Worm (Caenorhabditis elegans) whole organism, dauer: ENCODE results near the gene cbp-2.

ENCODE experiments used
- unc-62 ChIP-seq: sonication (generic microtip); optimal IDR thresholded peaks from 2 replicates; lab custom pipeline; 2017; ENCODE audit warnings: missing biosample characterization, missing genetic modification reagents, missing genetic modification characterization

Gene cbp-2

ce11 chrIII:9922874-9923273 is at the start of gene cbp-2:
Gene cbp-2 (plus strand): TSS chrIII:9923174.
- no peak for TF ChIP-seq unc-62

- no peak for TF ChIP-seq unc-62
Observed at ce11 chrIII:9874515-9874914, 48.5 kb upstream of the cbp-2 start.

DNA sequence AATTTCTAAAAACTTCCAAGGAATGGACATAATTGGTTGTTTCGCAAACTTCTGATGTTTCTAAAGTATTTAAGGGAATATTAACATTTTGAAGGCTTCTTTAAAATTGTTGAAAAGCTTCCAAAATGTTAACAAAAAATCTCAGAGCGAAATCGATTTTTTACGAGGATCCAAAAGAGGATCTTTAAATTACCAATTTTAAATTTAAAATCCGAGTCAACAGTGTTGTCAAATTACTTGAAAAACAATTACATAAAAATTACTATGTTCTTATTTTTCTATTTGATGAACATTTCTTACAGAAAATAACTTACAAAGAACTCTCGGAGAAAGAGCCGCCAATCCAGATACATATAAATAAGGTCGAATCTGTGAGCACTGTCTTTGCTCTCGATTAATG is 46.0 kb upstream of the cbp-2 start, which contains the start of gene ZK757.10:
TSS of gene ZK757.10 (plus strand) at position 301 of the 400 bp plus-strand sequence.
- no peak for TF ChIP-seq unc-62

DNA sequence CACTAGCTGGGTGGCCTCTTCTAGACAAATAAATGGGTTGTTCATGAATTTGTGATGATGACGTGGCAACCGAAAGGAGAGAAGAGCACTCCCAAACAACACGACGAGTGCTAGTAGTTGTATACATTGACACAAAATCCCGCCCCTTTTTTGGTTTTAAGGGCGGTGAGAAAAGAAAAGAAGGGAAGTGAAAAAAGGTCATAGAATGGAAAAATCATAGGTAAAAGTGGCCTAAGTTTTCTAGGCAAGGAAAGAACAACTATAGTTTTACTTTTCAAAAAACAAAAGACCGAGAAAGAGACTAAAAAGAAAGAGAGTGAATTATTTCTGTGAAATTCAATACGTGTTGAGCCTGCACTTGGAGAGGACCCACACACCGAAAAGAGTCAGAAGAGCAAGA is 44.1 kb upstream of the cbp-2 start, which contains the start of gene ZK757.2:
TSS of gene ZK757.2 (minus strand) at position 101 of the 400 bp plus-strand sequence.
- no peak for TF ChIP-seq unc-62

- TF ChIP-seq unc-62, result no peak
Observed at ce11 chrIII:9885609-9886008, 37.4 kb upstream of the cbp-2 start.

- no peak for TF ChIP-seq unc-62
Observed at ce11 chrIII:9886323-9886722, 36.7 kb upstream of the cbp-2 start.

ce11 chrIII:9891324-9891723 is 31.6 kb upstream of the cbp-2 start, which contains the start of gene alg-4:
Gene alg-4 (minus strand): TSS chrIII:9891424.
- TF ChIP-seq unc-62, result no peak

ce11 chrIII:9892855-9893254 is 30.1 kb upstream of the cbp-2 start, which contains the start of gene mam-7:
Gene mam-7 (plus strand): TSS chrIII:9893155.
- no peak for TF ChIP-seq unc-62

- no peak for TF ChIP-seq unc-62
Observed at ce11 chrIII:9899720-9900119, 23.3 kb upstream of the cbp-2 start.

- TF ChIP-seq unc-62, result no peak
Observed at ce11 chrIII:9903694-9904292, 19.2 kb upstream of the cbp-2 start.

- TF ChIP-seq unc-62, result no peak
Observed at ce11 chrIII:9905307-9905706, 17.7 kb upstream of the cbp-2 start.

DNA sequence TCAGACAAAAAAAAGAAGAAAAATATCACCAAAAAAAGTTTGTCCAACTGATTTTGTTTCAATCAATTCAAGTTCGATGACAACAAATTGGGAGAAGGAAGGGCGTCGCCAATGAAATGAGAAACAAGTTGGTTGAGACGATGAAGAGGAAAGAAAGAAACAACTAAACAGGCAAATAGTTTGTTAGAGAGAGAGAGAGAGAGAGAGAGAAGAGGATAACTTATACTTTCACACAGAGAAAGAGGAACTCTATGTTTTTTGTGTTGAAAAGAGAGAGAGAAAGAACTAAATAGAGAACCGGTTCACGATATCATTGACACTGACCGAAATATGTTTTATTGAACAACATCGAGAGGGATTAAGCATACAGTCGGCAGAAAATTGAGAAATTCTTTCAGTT is 15.4 kb upstream of the cbp-2 start:
- no peak for TF ChIP-seq unc-62

- no peak for TF ChIP-seq unc-62
Observed at ce11 chrIII:9908769-9909168, 14.2 kb upstream of the cbp-2 start.

DNA sequence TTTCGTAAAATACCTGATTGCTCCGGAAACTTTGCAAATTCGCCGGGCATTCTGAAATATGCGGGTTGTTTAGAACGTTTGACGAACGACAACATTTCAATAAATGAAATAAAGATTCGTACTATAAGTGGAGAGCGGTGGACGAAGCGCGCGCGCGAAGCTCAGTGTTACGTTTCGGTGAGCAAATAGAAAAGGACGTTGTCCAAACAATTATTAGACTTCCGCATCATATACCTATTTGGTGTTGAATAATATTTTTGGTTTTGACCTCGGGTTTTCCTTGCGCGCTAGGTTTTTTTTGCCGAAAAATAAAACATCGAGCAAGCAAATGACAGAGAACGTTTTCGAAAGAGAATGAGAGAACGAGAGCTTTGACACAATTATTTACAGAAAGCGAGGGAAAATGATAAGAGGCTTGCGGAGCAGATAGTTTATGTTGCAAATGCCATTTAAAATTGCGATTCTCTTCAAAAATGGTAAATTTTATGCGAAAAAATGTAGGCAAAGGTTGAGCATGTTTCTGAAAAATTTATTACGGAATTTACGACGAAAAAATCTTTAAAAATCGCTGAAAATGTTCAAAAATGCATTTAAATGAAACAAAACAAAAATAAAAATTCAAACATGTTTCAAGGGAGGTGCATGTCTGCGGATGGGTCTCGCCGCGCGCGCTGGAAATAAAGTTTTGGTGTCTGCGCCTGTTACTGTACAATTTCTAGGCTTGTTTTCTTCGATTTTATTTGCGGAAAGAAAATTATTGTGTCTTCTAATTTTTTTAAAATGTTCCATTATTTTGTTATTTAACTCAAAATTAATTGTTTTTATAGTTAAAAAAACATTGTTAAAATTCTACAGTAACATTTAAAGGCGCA is 12.1 kb upstream of the cbp-2 start, which contains the start of the genes cyld-1 and F40F12.9:
TSS of gene cyld-1 (minus strand) at position 51 of the 872 bp plus-strand sequence.
TSS of gene F40F12.9 (plus strand) at position 721 of the 872 bp plus-strand sequence.
- TF ChIP-seq unc-62, result no peak

DNA sequence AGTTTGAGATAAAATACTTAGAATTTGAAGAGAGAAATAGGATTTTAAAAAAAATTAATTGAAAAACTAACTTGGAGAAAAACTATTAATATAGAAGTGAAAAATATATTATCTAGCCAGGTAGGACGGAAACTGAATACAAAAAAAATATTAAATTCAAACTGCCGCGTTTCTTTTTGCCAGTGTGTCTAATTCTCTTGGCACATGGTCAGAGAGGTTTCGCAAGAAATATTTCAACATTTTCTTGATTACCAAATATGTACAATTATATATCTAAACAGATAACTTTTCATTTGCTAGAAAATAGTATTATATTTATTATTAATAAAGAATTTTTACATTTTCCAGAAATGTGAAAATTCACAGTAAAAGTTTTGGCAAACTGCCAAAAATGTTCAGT is 10.5 kb upstream of the cbp-2 start:
- TF ChIP-seq unc-62, result no peak

DNA sequence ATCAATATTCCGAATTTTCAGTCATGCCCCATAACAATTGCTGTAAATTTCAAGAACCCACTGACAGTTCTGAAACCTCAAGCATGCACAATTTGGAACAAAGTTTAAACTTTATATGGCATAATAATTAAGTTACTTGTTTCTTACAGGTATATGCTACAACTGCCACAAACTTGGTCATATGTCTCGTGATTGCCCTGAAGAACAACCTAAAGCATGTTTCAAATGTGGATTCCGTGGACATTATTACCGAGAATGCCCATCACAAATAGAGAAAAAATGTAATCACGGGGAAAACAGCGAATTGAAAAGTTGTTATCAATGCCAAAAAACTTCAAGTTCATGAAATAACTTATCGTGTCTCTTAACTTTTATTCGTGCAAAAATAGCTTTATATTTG is 10.0 kb upstream of the cbp-2 start:
- no peak for TF ChIP-seq unc-62

DNA sequence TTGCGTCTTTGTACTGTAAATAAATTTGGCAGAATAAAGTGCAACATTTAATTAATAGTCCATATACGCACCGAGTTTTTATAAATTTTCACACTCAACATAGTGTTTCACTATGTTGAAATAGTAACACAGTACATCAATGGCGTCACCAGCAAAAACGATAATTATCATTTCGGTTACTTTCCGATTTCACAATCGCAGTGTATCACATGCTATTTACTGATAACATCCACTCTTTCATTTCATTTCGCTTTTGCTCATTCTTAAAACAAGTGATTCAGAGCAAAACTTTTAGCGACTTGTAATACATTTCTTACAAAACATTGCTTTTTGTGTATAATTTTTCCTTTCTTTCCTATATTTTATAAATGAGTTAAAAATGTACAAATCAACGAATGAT is 9.3 kb upstream of the cbp-2 start, which contains the start of gene cbp-3:
TSS of gene cbp-3 (plus strand) at position 272 of the 400 bp plus-strand sequence.
- no peak for TF ChIP-seq unc-62

DNA sequence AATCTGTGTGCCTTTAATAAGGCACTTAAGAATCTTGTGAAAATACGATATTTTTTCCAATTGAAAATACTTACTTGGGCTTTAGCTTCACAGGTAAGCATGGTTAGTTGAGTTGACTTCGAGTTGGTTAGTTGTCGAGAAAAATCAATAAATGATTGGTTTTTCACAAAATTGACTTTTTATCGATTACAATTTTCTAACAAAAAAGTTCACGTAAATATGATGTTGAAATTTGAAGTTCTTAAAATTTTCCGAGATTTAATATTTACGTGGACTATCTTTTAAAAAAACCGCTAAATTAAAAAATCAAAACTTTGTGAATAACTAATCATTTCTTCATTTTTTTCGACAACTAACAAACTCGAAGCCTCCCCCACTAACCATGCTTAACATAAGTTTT is 2.2 kb upstream of the cbp-2 start, which contains the start of gene F40F12.3:
TSS of gene F40F12.3 (minus strand) at position 101 of the 400 bp plus-strand sequence.
- no peak for TF ChIP-seq unc-62
